Worm (Caenorhabditis elegans) whole organism, dauer: Measurements from ENCODE around the gene str-113.

Source experiments
- unc-62 ChIP-seq: sonication (generic microtip); optimal IDR thresholded peaks from 2 replicates; lab custom pipeline; 2017; ENCODE audit warnings: missing biosample characterization, missing genetic modification reagents, missing genetic modification characterization

str-113 gene

DNA sequence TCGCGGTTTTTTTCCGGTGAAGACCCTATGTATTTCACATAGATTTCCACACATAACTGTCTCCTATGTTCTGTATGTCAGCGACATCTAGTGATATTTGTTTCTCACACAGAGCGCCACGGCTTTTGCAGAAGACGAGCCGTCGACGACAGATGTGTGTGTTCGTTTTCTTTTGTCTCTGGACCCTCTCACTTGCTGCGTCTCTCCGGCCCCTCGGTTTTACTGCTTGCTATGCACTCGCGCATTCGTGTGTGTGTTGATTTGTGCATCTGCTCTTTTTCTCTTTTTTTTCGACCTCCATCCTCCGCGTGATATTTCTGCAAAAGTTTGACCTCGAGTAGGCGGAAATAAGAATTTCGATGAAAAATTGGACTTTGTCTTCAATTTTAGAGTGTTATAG is 21.9 kb upstream of the str-113 start:
- TF ChIP-seq unc-62 (GFP tag; lab: Kevin White, UChicago), result no peak

DNA sequence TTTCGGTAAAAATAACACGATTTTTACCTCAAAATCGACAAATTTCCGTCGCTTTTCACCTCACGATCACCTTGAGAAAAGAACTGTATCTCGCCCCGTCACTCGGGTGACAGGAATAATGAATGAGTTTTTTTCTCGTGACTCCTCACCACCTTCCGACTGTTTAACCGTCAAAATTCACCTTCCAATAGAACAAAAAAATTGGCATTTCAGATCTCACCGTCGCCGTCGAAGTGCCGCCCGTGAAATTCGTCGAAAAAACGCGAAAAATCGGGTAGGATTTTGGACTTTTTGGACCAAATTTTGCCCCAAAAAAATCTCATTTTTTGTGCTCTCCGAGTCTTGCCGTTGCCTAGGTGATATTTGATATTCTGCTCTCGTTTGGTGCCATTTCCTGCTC is 20.1 kb upstream of the str-113 start, which contains the start of gene unc-132:
Gene unc-132, plus strand, starts transcription at position 208 of the 400 bp plus-strand sequence.
- TF ChIP-seq unc-62 (GFP tag; lab: Kevin White, UChicago), result no peak

DNA sequence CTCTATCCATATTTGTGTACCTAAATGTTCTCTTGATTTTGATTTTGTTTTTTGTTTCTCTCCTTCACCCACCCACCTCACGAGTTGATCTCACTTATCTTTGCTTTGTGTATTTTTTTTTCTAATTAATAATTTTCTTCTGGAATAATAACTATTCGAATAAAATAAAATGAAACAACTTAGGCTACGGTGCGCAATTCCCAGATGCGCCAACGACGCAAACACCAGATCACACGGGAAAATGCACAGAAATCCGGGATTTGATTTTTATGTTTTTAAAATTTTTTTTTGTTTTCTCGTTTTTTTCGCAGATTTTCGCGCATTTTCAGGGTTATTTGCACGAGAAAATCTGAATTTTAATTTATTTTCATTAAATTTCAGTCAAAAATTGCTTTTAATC is 19.5 kb upstream of the str-113 start:
- no peak for TF ChIP-seq unc-62 (GFP tag; lab: Kevin White, UChicago)

DNA sequence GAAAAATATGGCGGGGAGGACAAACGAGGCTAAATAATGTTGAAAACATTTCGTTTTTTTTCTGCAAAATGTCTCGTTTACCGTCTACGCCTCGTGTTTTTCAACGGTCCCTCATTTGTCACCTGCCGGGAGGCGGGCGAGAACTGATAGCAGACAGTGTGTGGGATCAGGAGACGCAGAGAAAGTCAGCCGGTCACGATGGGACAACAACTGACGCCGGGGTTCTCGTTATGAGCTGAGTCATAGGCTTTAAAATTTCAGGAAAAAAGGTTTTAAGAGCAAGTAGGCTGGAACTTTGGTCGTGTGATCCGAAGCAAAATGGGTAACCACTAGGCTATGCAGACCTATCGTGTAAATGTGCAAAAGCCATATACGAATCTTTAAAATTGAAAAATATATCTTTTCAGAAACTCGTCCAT is 19.0 kb upstream of the str-113 start, which contains the start of gene W08A12.2:
Gene W08A12.2, minus strand, starts transcription at position 103 of the 419 bp plus-strand sequence.
- no peak for TF ChIP-seq unc-62 (GFP tag; lab: Kevin White, UChicago)

DNA sequence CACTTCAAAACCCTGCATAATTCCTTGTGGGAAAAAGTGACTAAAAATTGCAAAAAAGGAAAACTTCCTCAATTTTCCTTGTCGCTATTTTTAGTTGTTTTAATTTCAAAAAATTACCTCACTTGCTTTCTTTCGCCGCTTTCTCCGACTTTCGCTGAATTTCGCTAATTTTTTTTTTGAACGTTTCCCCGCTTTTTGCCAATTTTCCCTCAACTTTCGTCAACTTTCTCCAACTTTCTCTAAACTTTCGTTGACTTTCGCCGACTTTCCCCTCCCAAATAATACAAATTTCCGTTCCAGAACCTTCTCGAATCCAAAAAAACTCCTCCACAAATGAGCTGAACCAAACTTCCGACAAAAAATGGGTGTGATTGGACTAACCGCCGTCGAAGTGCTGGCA is 15.8 kb upstream of the str-113 start, which contains the start of gene W08A12.3:
Gene W08A12.3, plus strand, starts transcription at position 301 of the 400 bp plus-strand sequence.
- no peak for TF ChIP-seq unc-62 (GFP tag; lab: Kevin White, UChicago)

DNA sequence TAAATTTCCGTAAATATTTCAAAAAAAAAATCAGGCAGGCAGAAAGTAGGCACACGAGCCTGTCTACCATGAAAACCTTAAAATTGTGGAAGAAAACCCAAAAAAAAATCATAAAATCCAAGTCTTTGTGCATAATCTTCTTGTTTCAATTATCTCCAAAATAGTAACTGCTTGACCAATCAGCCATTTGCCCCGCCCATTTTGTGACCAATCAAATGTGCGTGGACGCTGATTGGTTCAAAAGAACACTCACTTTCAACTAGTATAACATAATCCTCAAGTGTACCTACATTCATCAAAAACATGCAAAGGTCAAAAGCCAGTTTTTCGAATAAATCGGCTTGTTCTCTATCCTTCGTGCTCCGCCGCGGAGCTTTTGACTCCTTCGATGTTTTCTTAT is 11.7 kb upstream of the str-113 start:
- no peak for TF ChIP-seq unc-62 (GFP tag; lab: Kevin White, UChicago)

DNA sequence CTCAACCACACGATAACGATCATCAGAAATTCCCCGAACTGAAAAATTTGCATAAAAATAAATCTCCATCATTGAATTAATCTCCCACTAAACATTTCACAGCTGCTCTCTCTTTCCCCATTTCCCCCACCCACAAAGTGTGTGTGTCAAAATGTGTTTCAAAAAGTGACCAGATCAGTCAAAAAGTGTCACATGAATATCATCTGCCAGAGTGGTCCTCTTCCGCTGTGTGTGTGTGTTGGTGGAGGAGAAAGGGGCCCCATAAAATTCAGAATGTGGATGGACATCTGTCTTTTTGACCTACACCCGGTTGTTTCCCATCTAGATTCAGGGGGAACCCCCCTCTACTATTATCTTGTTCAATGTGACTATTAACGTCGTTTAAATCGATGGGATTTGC is 10.4 kb upstream of the str-113 start:
- no peak for TF ChIP-seq unc-62 (GFP tag; lab: Kevin White, UChicago)

DNA sequence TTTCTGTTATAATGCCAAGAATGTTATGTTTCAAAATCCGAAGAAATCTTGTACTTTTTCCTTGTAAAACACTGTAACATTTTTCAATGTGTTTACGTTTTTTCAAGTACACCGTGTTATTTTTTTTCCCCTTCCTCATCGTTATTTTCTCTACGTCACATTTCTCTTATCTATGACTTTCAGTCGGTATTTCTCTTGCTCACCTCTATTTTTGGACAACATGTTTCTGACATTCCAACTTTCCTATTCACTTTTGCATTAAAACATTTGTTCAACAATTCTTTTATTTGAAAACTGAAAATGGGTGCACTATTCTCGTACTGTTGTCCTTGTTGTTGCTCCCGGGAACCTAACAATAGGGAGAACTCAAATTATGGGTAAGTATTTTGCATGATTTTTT is 6.3 kb upstream of the str-113 start, which contains the start of gene pals-33:
Gene pals-33, plus strand, starts transcription at position 301 of the 400 bp plus-strand sequence.
- TF ChIP-seq unc-62 (GFP tag; lab: Kevin White, UChicago), result no peak

DNA sequence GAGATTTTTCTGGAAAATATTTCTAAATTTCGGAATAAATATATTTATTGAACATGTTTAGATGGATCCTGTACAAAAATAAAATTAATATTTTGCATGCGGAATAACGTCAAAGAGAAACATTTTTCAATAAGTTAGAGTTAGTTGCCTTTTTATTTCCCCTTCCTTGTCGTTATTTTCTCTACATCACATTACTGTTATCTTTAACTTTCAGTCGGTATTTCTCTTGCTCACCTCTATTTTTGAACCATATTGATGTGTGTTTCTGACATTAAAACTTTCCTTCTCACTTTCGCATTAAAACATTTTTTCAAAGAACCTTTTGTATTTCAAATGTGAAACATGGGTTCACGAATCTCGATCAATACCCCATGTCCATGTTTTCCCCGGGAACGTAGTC is 3.7 kb upstream of the str-113 start, which contains the start of gene Y39H10B.3:
Gene Y39H10B.3, plus strand, starts transcription at position 301 of the 400 bp plus-strand sequence.
- no peak for TF ChIP-seq unc-62 (GFP tag; lab: Kevin White, UChicago)

DNA sequence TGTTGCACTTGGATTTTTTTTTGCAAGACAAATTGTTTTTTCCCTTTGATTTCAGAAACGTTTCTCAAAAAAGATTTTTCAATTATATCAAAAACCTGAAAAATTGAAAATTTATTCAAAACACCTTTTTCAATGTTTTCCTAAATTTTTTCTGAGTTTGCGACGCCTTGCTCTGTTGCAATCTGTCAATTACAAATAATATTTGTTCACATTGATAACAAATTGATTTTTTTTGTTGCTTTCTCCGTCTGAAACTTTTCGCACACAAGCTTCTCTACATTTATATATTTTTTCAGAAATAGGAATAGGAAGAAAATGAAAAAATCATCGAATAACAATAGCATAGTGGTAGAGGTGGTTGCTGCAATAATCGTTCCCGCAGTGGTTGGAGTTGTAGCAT is 1.7 kb upstream of the str-113 start, which contains the start of gene Y39H10B.2:
Gene Y39H10B.2, plus strand, starts transcription at position 301 of the 400 bp plus-strand sequence.
- no peak for TF ChIP-seq unc-62 (GFP tag; lab: Kevin White, UChicago)

DNA sequence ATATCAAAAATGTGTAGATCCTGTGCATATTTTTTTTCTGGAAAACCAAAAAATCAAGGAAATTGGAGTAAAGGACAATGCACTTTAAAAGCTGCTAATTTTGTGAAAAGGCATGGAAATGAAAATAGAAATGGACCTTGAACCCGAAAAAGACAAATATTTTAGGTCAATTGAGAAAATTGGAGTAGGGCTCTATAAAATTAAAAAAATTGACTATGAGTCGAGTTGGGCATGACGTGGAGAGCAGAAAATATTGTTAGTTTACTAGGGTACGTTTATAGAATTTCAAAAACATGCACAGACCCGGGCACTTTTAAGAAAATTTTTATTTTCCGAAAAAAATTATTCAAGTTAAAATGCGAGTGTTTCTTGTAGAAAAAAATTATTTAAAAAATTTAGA is 7.3 kb downstream of the str-113 start, which contains the start of gene acr-23:
Gene acr-23, minus strand, starts transcription at position 101 of the 400 bp plus-strand sequence.
- TF ChIP-seq unc-62 (GFP tag; lab: Kevin White, UChicago), result no peak

DNA sequence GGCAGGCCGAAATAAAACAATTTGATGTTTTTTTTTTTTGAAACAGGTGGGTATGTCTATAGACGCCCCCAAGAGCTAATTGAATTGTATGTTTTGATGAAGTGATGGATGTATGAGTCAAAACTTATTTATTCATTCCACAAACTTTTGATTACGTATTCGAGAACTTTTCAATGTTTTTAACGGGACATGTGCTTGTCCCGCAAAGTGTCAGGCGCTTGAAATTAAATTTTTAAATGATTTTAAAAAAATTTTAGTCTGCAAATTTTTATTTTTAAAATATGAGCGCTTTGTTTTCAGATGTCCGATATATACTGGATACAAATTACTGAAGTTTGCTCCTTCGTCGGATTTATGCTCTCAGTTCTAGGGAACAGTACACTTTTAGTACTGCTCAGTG is 17.3 kb downstream of the str-113 start, which contains the start of gene str-114:
Gene str-114, plus strand, starts transcription at position 301 of the 400 bp plus-strand sequence.
- no peak for TF ChIP-seq unc-62 (GFP tag; lab: Kevin White, UChicago)

DNA sequence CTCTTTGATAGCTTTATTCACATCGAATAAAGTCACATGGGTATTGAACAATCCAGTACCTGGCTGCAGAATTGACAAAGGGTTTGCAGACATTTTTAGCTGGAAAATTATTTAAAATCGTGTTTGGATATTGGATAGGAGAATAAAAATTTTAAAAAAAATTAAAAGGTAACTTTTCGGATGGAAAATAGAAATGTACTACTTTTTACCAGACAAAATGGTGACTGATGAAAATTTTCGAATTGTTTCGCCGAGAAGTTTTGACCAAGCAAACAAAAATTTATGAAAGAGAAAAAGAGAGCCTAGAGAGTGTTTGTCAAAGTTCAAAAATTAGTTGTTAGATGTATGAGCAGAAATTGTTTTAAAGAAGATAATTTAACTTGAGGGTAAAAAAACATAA is 18.9 kb downstream of the str-113 start, which contains the start of gene F59B1.10:
Gene F59B1.10, minus strand, starts transcription at position 101 of the 400 bp plus-strand sequence.
- no peak for TF ChIP-seq unc-62 (GFP tag; lab: Kevin White, UChicago)

DNA sequence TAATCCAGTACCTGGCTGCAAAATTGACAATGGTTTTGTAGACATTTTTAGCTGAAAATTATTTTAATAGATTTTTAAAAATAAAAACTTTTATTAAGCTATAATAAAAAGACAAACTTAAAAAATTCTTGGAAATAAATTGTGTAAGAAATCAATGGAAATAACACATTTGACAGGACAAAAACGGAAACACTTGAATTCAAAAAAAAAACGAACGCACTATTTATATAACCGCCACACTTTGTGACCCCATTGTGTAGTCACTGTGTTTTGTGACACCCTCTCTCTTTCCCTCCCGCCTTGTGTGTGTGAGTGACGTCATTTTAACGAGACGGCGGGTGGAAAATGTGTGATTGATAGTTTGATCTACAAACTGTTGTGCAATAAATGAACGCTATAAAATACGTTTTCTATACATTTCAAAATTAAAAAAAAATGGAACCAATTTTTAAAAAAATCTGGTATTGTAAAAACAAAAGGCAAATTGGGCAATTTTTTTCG is 22.5 kb downstream of the str-113 start, which contains the start of gene F59B1.8:
Gene F59B1.8, minus strand, starts transcription at position 51 of the 501 bp plus-strand sequence.
- TF ChIP-seq unc-62 (GFP tag; lab: Kevin White, UChicago), result no peak

DNA sequence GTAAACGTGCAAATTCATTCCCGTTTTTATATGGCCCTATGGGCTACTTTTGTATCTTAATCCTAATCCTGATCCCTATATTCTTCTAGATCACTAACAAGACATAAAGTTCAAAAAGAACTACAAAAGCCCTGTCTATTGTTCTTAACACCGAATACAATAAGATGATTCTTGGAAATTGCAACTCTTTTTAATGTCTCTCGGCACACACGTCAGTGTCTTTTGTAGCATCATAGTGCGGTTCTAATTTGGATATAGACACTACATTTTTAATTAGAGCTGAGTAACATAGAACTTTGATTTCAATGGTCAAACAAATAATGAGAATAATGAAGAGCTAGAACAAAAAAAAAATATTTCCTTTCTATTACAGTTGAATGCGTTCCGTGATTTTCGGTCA is 26.9 kb downstream of the str-113 start:
- TF ChIP-seq unc-62 (GFP tag; lab: Kevin White, UChicago), result no peak

DNA sequence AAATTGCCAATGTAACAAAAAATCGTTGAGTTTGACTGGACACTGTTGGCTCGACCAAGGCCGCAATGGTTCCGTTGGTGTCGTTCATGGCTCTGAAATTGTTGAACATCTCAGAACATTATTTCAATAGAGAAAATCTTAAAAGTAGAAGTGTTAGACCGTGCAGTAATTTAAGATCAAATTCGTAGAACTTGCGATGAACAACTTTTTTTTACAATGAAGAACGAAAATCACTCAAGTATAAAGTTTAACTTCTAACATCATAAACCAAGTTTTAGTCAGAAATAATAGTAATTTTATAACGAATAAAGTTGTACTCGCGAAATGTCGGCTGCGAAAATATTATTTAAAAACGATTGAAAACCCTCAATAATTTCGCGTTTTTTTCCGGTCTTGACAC is 29.7 kb downstream of the str-113 start, which contains the start of gene srx-41:
Gene srx-41, minus strand, starts transcription at position 101 of the 400 bp plus-strand sequence.
- no peak for TF ChIP-seq unc-62 (GFP tag; lab: Kevin White, UChicago)
